Worm (Caenorhabditis elegans) whole organism, L1 larva: ENCODE results near the gene clp-1.

Source experiments
- C04F5.9 ChIP-seq: sonication (generic microtip); optimal IDR thresholded peaks from 2 replicates; lab custom pipeline; 2016; ENCODE audit warnings: missing genetic modification characterization, missing compliant biosample characterization
- C16A3.4 ChIP-seq: fragments of 150-350 bp; optimal IDR thresholded peaks from 2 replicates; lab custom pipeline; 2014; ENCODE audit warnings: missing biosample characterization, missing genetic modification characterization
- C34B4.2 ChIP-seq: sonication (generic microtip); optimal IDR thresholded peaks from 2 replicates; lab custom pipeline; 2017; ENCODE audit warnings: mild to moderate bottlenecking, missing genetic modification characterization, missing compliant biosample characterization
- F16B12.6 ChIP-seq: fragments of 150-350 bp; optimal IDR thresholded peaks from 2 replicates; lab custom pipeline; 2014; ENCODE audit warnings: missing biosample characterization, missing genetic modification characterization
- Y116A8C.19 ChIP-seq: sonication (generic microtip); optimal IDR thresholded peaks from 2 replicates; lab custom pipeline; 2016; ENCODE audit warnings: missing compliant biosample characterization, missing genetic modification characterization, borderline replicate concordance
- aha-1 ChIP-seq: fragments of 150-350 bp; optimal IDR thresholded peaks from 2 replicates; lab custom pipeline; 2014; ENCODE audit warnings: missing biosample characterization, missing genetic modification characterization
- alr-1 ChIP-seq: fragments of 200-800 bp; sonication (Bioruptor generic); optimal IDR thresholded peaks from 2 replicates; lab custom pipeline; 2018; ENCODE audit warnings: borderline replicate concordance, mild to moderate bottlenecking, missing genetic modification characterization, missing compliant biosample characterization
- aly-2 ChIP-seq: fragments of 150-350 bp; optimal IDR thresholded peaks from 2 replicates; lab custom pipeline; 2014; ENCODE audit warnings: missing biosample characterization, missing genetic modification characterization
- ceh-82 ChIP-seq, 3 experiments: fragments of 150-350 bp in 1 of 3; sonication (generic microtip) in 2 of 3; optimal IDR thresholded peaks; 2 replicates each; lab custom pipeline; 2014 to 2017; ENCODE audit warnings: missing biosample characterization in 3 of 3, missing genetic modification characterization in 3 of 3
- ceh-88 ChIP-seq: fragments of 200-800 bp; sonication (Bioruptor generic); IDR thresholded peaks from 2 replicates; pipeline ENCODE4 v1.3.6; 2022; ENCODE audit warnings: missing genetic modification characterization, missing compliant biosample characterization
- ces-1 ChIP-seq: fragments of 150-350 bp; optimal IDR thresholded peaks from 2 replicates; lab custom pipeline; 2014; ENCODE audit warnings: missing biosample characterization, missing genetic modification reagents, missing genetic modification characterization
- dpl-1 ChIP-seq, 3 experiments: fragments of 150-350 bp in 2 of 3; sonication (generic microtip) in 1 of 3; optimal IDR thresholded peaks; 2 replicates each; lab custom pipeline; 2014 to 2017; ENCODE audit warnings: missing biosample characterization in 3 of 3, missing genetic modification characterization in 3 of 3, missing genetic modification reagents in 3 of 3
- efl-1 ChIP-seq, 4 experiments: fragments of 150-350 bp; optimal IDR thresholded peaks in 3 of 4; peaks in 1 of 4; 1 replicate in 1 of 4; 2 replicates in 3 of 4; lab custom pipeline; 2014; ENCODE audit warnings: missing biosample characterization in 2 of 4, missing genetic modification characterization in 2 of 4, missing genetic modification reagents in 2 of 4
- egl-27 ChIP-seq, 2 experiments: fragments of 150-350 bp in 1 of 2; sonication (generic microtip); optimal IDR thresholded peaks; 3 replicates each; lab custom pipeline; 2017 to 2018; ENCODE audit warnings: missing biosample characterization in 2 of 2, missing genetic modification characterization in 2 of 2, missing genetic modification reagents in 2 of 2
- elt-2 ChIP-seq: sonication (generic microtip); optimal IDR thresholded peaks from 2 replicates; lab custom pipeline; 2016; ENCODE audit warnings: missing genetic modification characterization, mild to moderate bottlenecking, inconsistent platforms, missing compliant biosample characterization, missing genetic modification reagents
- elt-3 ChIP-seq, 6 experiments: fragments of 150-350 bp in 1 of 6; sonication (generic microtip); optimal IDR thresholded peaks; 2 replicates each; lab custom pipeline; 2017 to 2018; ENCODE audit warnings: missing biosample characterization in 6 of 6, missing genetic modification characterization in 6 of 6, inconsistent platforms in 1 of 6
- ets-5 ChIP-seq: fragments of 200-800 bp; sonication (Bioruptor generic); IDR thresholded peaks from 2 replicates; pipeline ENCODE4 v1.3.6; 2022; ENCODE audit warnings: missing genetic modification characterization, missing compliant biosample characterization
- fkh-8 ChIP-seq: sonication (generic microtip); optimal IDR thresholded peaks from 2 replicates; lab custom pipeline; 2016; ENCODE audit warnings: mild to moderate bottlenecking, missing genetic modification characterization, missing compliant biosample characterization
- fos-1 ChIP-seq: fragments of 150-350 bp; optimal IDR thresholded peaks from 2 replicates; lab custom pipeline; 2014; ENCODE audit warnings: missing biosample characterization, missing genetic modification characterization
- grh-1 ChIP-seq: fragments of 200-800 bp; sonication (Bioruptor generic); IDR thresholded peaks from 2 replicates; pipeline ENCODE4 v1.3.6; 2022; ENCODE audit warnings: missing genetic modification reagents, missing genetic modification characterization, missing compliant biosample characterization
- hlh-17 ChIP-seq: fragments of 200-800 bp; sonication (Bioruptor generic); optimal IDR thresholded peaks from 2 replicates; lab custom pipeline; 2018; ENCODE audit warnings: missing genetic modification characterization, mild to moderate bottlenecking, missing compliant biosample characterization, moderate library complexity, borderline replicate concordance
- hpl-2 ChIP-seq: fragments of 150-350 bp; optimal IDR thresholded peaks from 2 replicates; lab custom pipeline; 2014; ENCODE audit warnings: missing biosample characterization, missing genetic modification reagents, missing genetic modification characterization
- isw-1 ChIP-seq: fragments of 200-800 bp; sonication (Bioruptor generic); IDR thresholded peaks from 2 replicates; pipeline ENCODE4 v1.3.6; 2022; ENCODE audit warnings: missing genetic modification characterization, missing compliant biosample characterization
- jun-1 ChIP-seq: fragments of 150-350 bp; optimal IDR thresholded peaks from 2 replicates; lab custom pipeline; 2014; ENCODE audit warnings: missing biosample characterization, missing genetic modification reagents, missing genetic modification characterization
- lin-13 ChIP-seq: fragments of 150-350 bp; optimal IDR thresholded peaks from 2 replicates; lab custom pipeline; 2014; ENCODE audit warnings: missing biosample characterization, missing genetic modification reagents, missing genetic modification characterization
- lin-14 ChIP-seq: fragments of 200-800 bp; sonication (Bioruptor generic); optimal IDR thresholded peaks from 2 replicates; lab custom pipeline; 2018; ENCODE audit warnings: mild to moderate bottlenecking, missing genetic modification characterization, moderate library complexity, missing compliant biosample characterization
- lin-15B ChIP-seq: fragments of 150-350 bp; sonication (generic microtip); optimal IDR thresholded peaks from 3 replicates; lab custom pipeline; 2014; ENCODE audit warnings: missing biosample characterization, missing genetic modification characterization
- lin-39 ChIP-seq: fragments of 150-350 bp; optimal IDR thresholded peaks from 2 replicates; lab custom pipeline; 2014; ENCODE audit warnings: missing biosample characterization, missing genetic modification reagents, missing genetic modification characterization
- lir-3 ChIP-seq: sonication (generic microtip); optimal IDR thresholded peaks from 2 replicates; lab custom pipeline; 2016; ENCODE audit warnings: mild to moderate bottlenecking, missing genetic modification characterization, moderate library complexity, missing compliant biosample characterization; ENCODE audit not compliant: poor library complexity
- mab-9 ChIP-seq: fragments of 200-800 bp; sonication (Bioruptor generic); IDR thresholded peaks from 2 replicates; pipeline ENCODE4 v1.3.6; 2022; ENCODE audit warnings: missing genetic modification reagents, missing genetic modification characterization, missing compliant biosample characterization
- mdl-1 ChIP-seq, 2 experiments: fragments of 150-350 bp; optimal IDR thresholded peaks; 2 replicates each; lab custom pipeline; 2014 to 2017; ENCODE audit warnings: missing biosample characterization in 2 of 2, missing genetic modification characterization in 2 of 2, inconsistent platforms in 1 of 2
- mef-2 ChIP-seq: fragments of 150-350 bp; optimal IDR thresholded peaks from 2 replicates; lab custom pipeline; 2014; ENCODE audit warnings: missing biosample characterization, missing genetic modification characterization
- mep-1 ChIP-seq: fragments of 150-350 bp; optimal IDR thresholded peaks from 2 replicates; lab custom pipeline; 2014; ENCODE audit warnings: missing biosample characterization, missing genetic modification characterization
- nhr-12 ChIP-seq: sonication (generic microtip); optimal IDR thresholded peaks from 2 replicates; lab custom pipeline; 2017; ENCODE audit warnings: missing biosample characterization, missing genetic modification characterization
- nhr-19 ChIP-seq: fragments of 200-800 bp; sonication (Bioruptor generic); conservative IDR thresholded peaks from 2 replicates; pipeline ENCODE4 v1.3.6; 2022; ENCODE audit warnings: missing genetic modification characterization, missing compliant biosample characterization
- nhr-20 ChIP-seq: sonication (generic microtip); optimal IDR thresholded peaks from 2 replicates; lab custom pipeline; 2016; ENCODE audit warnings: mild to moderate bottlenecking, missing genetic modification characterization, missing compliant biosample characterization
- nhr-237 ChIP-seq: fragments of 150-350 bp; optimal IDR thresholded peaks from 2 replicates; lab custom pipeline; 2014; ENCODE audit warnings: missing biosample characterization, missing genetic modification characterization
- nhr-28 ChIP-seq: fragments of 150-350 bp; optimal IDR thresholded peaks from 2 replicates; lab custom pipeline; 2014; ENCODE audit warnings: missing biosample characterization, missing genetic modification characterization
- nhr-47 ChIP-seq: sonication (generic microtip); optimal IDR thresholded peaks from 2 replicates; lab custom pipeline; 2016; ENCODE audit warnings: mild to moderate bottlenecking, missing genetic modification characterization, moderate library complexity, missing compliant biosample characterization
- nhr-71 ChIP-seq: sonication (generic microtip); optimal IDR thresholded peaks from 2 replicates; lab custom pipeline; 2016; ENCODE audit warnings: mild to moderate bottlenecking, missing genetic modification characterization, moderate library complexity, missing compliant biosample characterization
- nhr-76 ChIP-seq: sonication (generic microtip); optimal IDR thresholded peaks from 2 replicates; lab custom pipeline; 2017; ENCODE audit warnings: missing biosample characterization, missing genetic modification characterization
- nhr-85 ChIP-seq: sonication (generic microtip); peaks from one replicate; lab custom pipeline; 2016; ENCODE audit warnings: missing genetic modification characterization, inconsistent platforms, missing compliant biosample characterization
- nhr-90 ChIP-seq: sonication (generic microtip); optimal IDR thresholded peaks from 2 replicates; lab custom pipeline; 2016; ENCODE audit warnings: mild to moderate bottlenecking, missing genetic modification characterization, missing compliant biosample characterization; ENCODE audit not compliant: poor library complexity
- pqm-1 ChIP-seq: sonication (generic microtip); optimal IDR thresholded peaks from 3 replicates; lab custom pipeline; 2017; ENCODE audit warnings: missing biosample characterization, missing genetic modification characterization
- skn-1 ChIP-seq: fragments of 150-350 bp; optimal IDR thresholded peaks from 2 replicates; lab custom pipeline; 2014; ENCODE audit warnings: missing biosample characterization, missing genetic modification characterization
- tlp-1 ChIP-seq: fragments of 150-350 bp; optimal IDR thresholded peaks from 2 replicates; lab custom pipeline; 2014; ENCODE audit warnings: missing biosample characterization, missing genetic modification characterization
- unc-30 ChIP-seq: sonication (generic microtip); optimal IDR thresholded peaks from 2 replicates; lab custom pipeline; 2017; ENCODE audit warnings: missing biosample characterization, missing genetic modification characterization
- unc-62 ChIP-seq: fragments of 150-350 bp; optimal IDR thresholded peaks from 2 replicates; lab custom pipeline; 2014; ENCODE audit warnings: missing biosample characterization, missing genetic modification reagents, missing genetic modification characterization
- unc-86 ChIP-seq: sonication (generic microtip); optimal IDR thresholded peaks from 2 replicates; lab custom pipeline; 2016; ENCODE audit warnings: missing genetic modification characterization, missing compliant biosample characterization
- unc-98 ChIP-seq: fragments of 200-800 bp; sonication (Bioruptor generic); IDR thresholded peaks from 2 replicates; pipeline ENCODE4 v1.3.6; 2022; ENCODE audit warnings: missing genetic modification characterization, missing compliant biosample characterization
- xbp-1 ChIP-seq: sonication (generic microtip); optimal IDR thresholded peaks from 2 replicates; lab custom pipeline; 2016; ENCODE audit warnings: missing genetic modification characterization, missing compliant biosample characterization
- zag-1 ChIP-seq: fragments of 150-350 bp; optimal IDR thresholded peaks from 2 replicates; lab custom pipeline; 2014; ENCODE audit warnings: missing biosample characterization, missing genetic modification characterization

The clp-1 gene

DNA sequence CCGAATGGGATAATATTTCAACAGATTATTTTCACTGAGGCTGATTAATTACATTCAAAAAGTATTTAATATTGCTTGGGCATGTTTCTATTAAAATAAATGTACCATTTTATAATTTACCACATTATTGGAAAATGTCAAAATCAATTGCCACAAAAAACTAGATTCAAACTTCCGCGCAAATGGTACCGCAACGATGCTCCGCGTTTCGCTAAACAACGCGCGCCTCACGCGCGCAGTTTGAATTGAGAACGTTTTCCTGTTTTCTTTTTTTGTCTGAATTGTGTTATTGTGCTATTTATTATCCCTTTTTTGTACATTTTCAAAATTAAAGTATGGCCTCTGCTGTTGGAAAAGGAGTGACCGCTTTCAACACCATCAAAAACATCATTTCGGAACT, 38.9 kb upstream of the clp-1 start, which contains the start of gene C29E4.12 (continued):
- no peak for TF ChIP-seq mef-2 (tag; lab: Kevin White, UChicago)
- no peak for TF ChIP-seq alr-1 (tag; lab: Kevin White, UChicago)
- no peak for TF ChIP-seq unc-30 (tag; lab: Kevin White, UChicago)
- peak; percentile 86 for TF ChIP-seq nhr-85
- TF ChIP-seq nhr-76 (tag; lab: Kevin White, UChicago): no peak
- TF ChIP-seq xbp-1: peak; percentile 78
- no peak for TF ChIP-seq lin-14 (GFP tag; lab: Kevin White, UChicago)
- no peak for TF ChIP-seq tlp-1 (tag; lab: Kevin White, UChicago)
- peak; percentile 62 for TF ChIP-seq fkh-8 (tag; lab: Kevin White, UChicago)
- TF ChIP-seq mep-1: peak; percentile 52
- peak; percentile 61 for TF ChIP-seq lir-3 (tag; lab: Kevin White, UChicago)
- TF ChIP-seq unc-98 (GFP tag; lab: Robert Waterston, UW): no peak
- TF ChIP-seq C16A3.4 (tag; lab: Kevin White, UChicago): peak; percentile 82
- TF ChIP-seq lin-39 (tag; lab: Kevin White, UChicago): peak; percentile 41
- TF ChIP-seq unc-62: no peak
- peak; percentile 84 for TF ChIP-seq nhr-47 (tag; lab: Kevin White, UChicago)
- TF ChIP-seq mdl-1 (tag; optimal IDR thresholded peaks at IDR 0.05; lab: Kevin White, UChicago): peak in 1 of 2 experiments; percentile 66
- peak; percentile 26 for TF ChIP-seq elt-2 (tag; lab: Kevin White, UChicago)
- TF ChIP-seq lin-13 (GFP tag; lab: Kevin White, UChicago): peak; percentile 70
- TF ChIP-seq ces-1 (GFP tag; lab: Kevin White, UChicago): no peak
- peak; percentile 53 for TF ChIP-seq unc-86 (tag; lab: Kevin White, UChicago)
- peak; percentile 82 to 98 for TF ChIP-seq efl-1 (optimal IDR thresholded peaks at IDR 0.05; lab: Kevin White, UChicago)
- TF ChIP-seq efl-1 (GFP tag; optimal IDR thresholded peaks at IDR 0.05 in 1 of 2; lab: Kevin White, UChicago): peak; percentile 98 to 100
- TF ChIP-seq aha-1 (tag; lab: Kevin White, UChicago): no peak
- peak; percentile 7 for TF ChIP-seq fos-1 (tag; lab: Kevin White, UChicago)
- TF ChIP-seq F16B12.6 (tag; lab: Kevin White, UChicago): peak; percentile 62
- TF ChIP-seq hpl-2 (GFP tag; lab: Kevin White, UChicago): no peak
- peak; percentile 82 for TF ChIP-seq isw-1 (GFP tag; lab: Robert Waterston, UW)
- no peak for TF ChIP-seq pqm-1 (tag; lab: Kevin White, UChicago)
- TF ChIP-seq lin-15B (tag; lab: Kevin White, UChicago): peak; percentile 91
- TF ChIP-seq skn-1 (tag; lab: Kevin White, UChicago): peak; percentile 81
- TF ChIP-seq ceh-88: no peak
- peak; percentile 62 for TF ChIP-seq nhr-237 (tag; lab: Kevin White, UChicago)
- peak; percentile 74 for TF ChIP-seq nhr-20 (tag; lab: Kevin White, UChicago)
- TF ChIP-seq mab-9 (GFP tag; lab: Robert Waterston, UW): no peak
- TF ChIP-seq dpl-1 (GFP tag; optimal IDR thresholded peaks at IDR 0.05; lab: Kevin White, UChicago): peak; percentile 96 to 98 (median 98)
- peak; percentile 64 for TF ChIP-seq aly-2 (tag; lab: Kevin White, UChicago)
- TF ChIP-seq grh-1 (GFP tag; lab: Robert Waterston, UW): peak; percentile 69
- peak; percentile 63 for TF ChIP-seq C04F5.9 (tag; lab: Kevin White, UChicago)
- no peak for TF ChIP-seq ets-5
- TF ChIP-seq zag-1 (tag; lab: Kevin White, UChicago): no peak
- peak; percentile 69 for TF ChIP-seq jun-1
- TF ChIP-seq nhr-19 (GFP tag; lab: Robert Waterston, UW): peak; percentile 79
- TF ChIP-seq nhr-90 (tag; lab: Kevin White, UChicago): peak; percentile 70
- TF ChIP-seq hlh-17 (GFP tag; lab: Kevin White, UChicago): no peak
- TF ChIP-seq C34B4.2 (tag; lab: Kevin White, UChicago): no peak
- TF ChIP-seq elt-3 (tag; optimal IDR thresholded peaks at IDR 0.05; lab: Kevin White, UChicago): peak in 2 of 6 experiments; percentile 4 to 64
- TF ChIP-seq nhr-12 (tag; lab: Kevin White, UChicago): no peak
- no peak for TF ChIP-seq nhr-28
- TF ChIP-seq egl-27 (tag; optimal IDR thresholded peaks at IDR 0.05; lab: Kevin White, UChicago): no peak
- no peak for TF ChIP-seq Y116A8C.19
- TF ChIP-seq nhr-71 (tag; lab: Kevin White, UChicago): peak; percentile 82
- peak; percentile 47 to 79 (median 69) for TF ChIP-seq ceh-82 (tag; optimal IDR thresholded peaks at IDR 0.05; lab: Kevin White, UChicago)
